Worm (Caenorhabditis elegans): Measurements from ENCODE around the gene F32D8.12.

The F32D8.12 gene

ce11 chrV:10897172-10897571 is 6.3 kb upstream of the F32D8.12 start (continued):
- TF ChIP-seq nhr-41 (GFP tag; IDR thresholded peaks at IDR 0.05) (peak; percentile 97), nhr-77 (tag; optimal IDR thresholded peaks at IDR 0.05) (peak; percentile 98), zfp-2 (tag; optimal IDR thresholded peaks at IDR 0.05) (peak; percentile 94), spr-1 (tag; optimal IDR thresholded peaks at IDR 0.05) (peak; percentile 95), vab-7 (GFP tag; IDR thresholded peaks at IDR 0.05) (peak; percentile 88), madf-5 (GFP tag; IDR thresholded peaks at IDR 0.05) (peak; percentile 84 to 88), nhr-10 (tag; optimal IDR thresholded peaks at IDR 0.05) (peak; percentile 95), nhr-111 (GFP tag; optimal IDR thresholded peaks at IDR 0.05) (no peak), hlh-11 (tag; optimal IDR thresholded peaks at IDR 0.05) (peak; percentile 99), F26F4.8 (GFP tag; conservative IDR thresholded peaks at IDR 0.05) (no peak), nhr-76 (tag; optimal IDR thresholded peaks at IDR 0.05) (peak; percentile 70), F44E2.7 (GFP tag; IDR thresholded peaks at IDR 0.05) (0 out of 2 replicates have a peak, but pooled peaks have one; percentile 35), D1046.2 (GFP tag; IDR thresholded peaks at IDR 0.05) (peak; percentile 96), mdl-1 (tag; optimal IDR thresholded peaks at IDR 0.05) (peak; percentile 68 to 85), hmg-1.1 (GFP tag; IDR thresholded peaks at IDR 0.05) (peak; percentile 95), ceh-20 (GFP tag; IDR thresholded peaks at IDR 0.05) (peak; percentile 99), dmd-9 (GFP tag; IDR thresholded peaks at IDR 0.05) (peak; percentile 84), arid-1 (GFP tag; conservative IDR thresholded peaks at IDR 0.05) (peak; percentile 96), ztf-11 (tag; optimal IDR thresholded peaks at IDR 0.05) (peak; percentile 22), Y5F2A.4 (GFP tag; optimal IDR thresholded peaks at IDR 0.05) (peak; percentile 67), F10B5.3 (tag; optimal IDR thresholded peaks at IDR 0.05) (peak; percentile 93), T20F7.1 (GFP tag; optimal IDR thresholded peaks at IDR 0.05) (peak; percentile 94), pha-4 (GFP tag; IDR thresholded peaks at IDR 0.05) (peak; percentile 98), pha-4 (tag; optimal IDR thresholded peaks at IDR 0.05) (peak; percentile 99), F49E8.2 (tag; optimal IDR thresholded peaks at IDR 0.05; ENCODE audit: borderline replicate concordance) (peak; percentile 97), unc-39 (tag; optimal IDR thresholded peaks at IDR 0.05) (peak; percentile 13), daf-8 (GFP tag; IDR thresholded peaks at IDR 0.05) (no peak), mdt-29 (GFP tag; IDR thresholded peaks at IDR 0.05) (peak; percentile 97), R02D3.7 (tag; optimal IDR thresholded peaks at IDR 0.05) (peak; percentile 1), ceh-62 (tag; optimal IDR thresholded peaks at IDR 0.05) (no peak), nhr-42 (GFP tag; IDR thresholded peaks at IDR 0.05) (peak; percentile 97), ztf-7 (tag; optimal IDR thresholded peaks at IDR 0.05) (peak; percentile 92), daf-12 (tag; optimal IDR thresholded peaks at IDR 0.05) (no peak), lin-38 (GFP tag; IDR thresholded peaks at IDR 0.05) (peak; percentile 98), nhr-11 (tag; optimal IDR thresholded peaks at IDR 0.05) (peak; percentile 98), set-16 (GFP tag; IDR thresholded peaks at IDR 0.05) (peak; percentile 68), nhr-102 (tag; optimal IDR thresholded peaks at IDR 0.05) (peak; percentile 98), tra-1 (GFP tag; IDR thresholded peaks at IDR 0.05) (peak; percentile 98), duxl-1 (tag; optimal IDR thresholded peaks at IDR 0.05; ENCODE audit: poor library complexity) (peak; percentile 96), dmd-8 (GFP tag; IDR thresholded peaks at IDR 0.05) (no peak)

ce11 chrV:10897106-10897171 is 6.1 kb upstream of the F32D8.12 start, which contains the start of gene sec-61.G:
sec-61.G (minus strand) TSS chrV:10897143.
- TF ChIP-seq lsy-2 (tag; optimal IDR thresholded peaks at IDR 0.05) (no peak), Y5F2A.4 (GFP tag; optimal IDR thresholded peaks at IDR 0.05) (no peak), set-16 (GFP tag; IDR thresholded peaks at IDR 0.05) (no peak), nhr-111 (GFP tag; optimal IDR thresholded peaks at IDR 0.05) (no peak), unc-62 (GFP tag; optimal IDR thresholded peaks at IDR 0.05 in 1 of 2) (no peak), unc-62 (tag; optimal IDR thresholded peaks at IDR 0.05) (no peak), ctbp-1 (GFP tag; IDR thresholded peaks at IDR 0.05) (no peak), zfp-3 (GFP tag; conservative IDR thresholded peaks at IDR 0.05) (no peak), daf-8 (GFP tag; IDR thresholded peaks at IDR 0.05) (no peak), sdz-12 (GFP tag; optimal IDR thresholded peaks at IDR 0.05) (no peak), aha-1 (tag) (no peak), F44E2.7 (GFP tag; IDR thresholded peaks at IDR 0.05) (no peak)
